Fruit fly (Drosophila melanogaster) whole organism, embryonic: ENCODE measurements around the gene CG15461.
A peak's percentile ranks its signal among the peaks of the same experiment; 100 is the strongest.

Experiments
- CG11723 ChIP-seq: fragments of 200-800 bp; sonication (Bioruptor generic); optimal IDR thresholded peaks from 2 replicates; lab custom pipeline; 2017; ENCODE audit warnings: missing biosample characterization, mild to moderate bottlenecking, missing genetic modification characterization
- CG13424 ChIP-seq: fragments of 200-800 bp; sonication (Bioruptor generic); optimal IDR thresholded peaks from 2 replicates; lab custom pipeline; 2019; ENCODE audit warnings: missing biosample characterization, mild to moderate bottlenecking, missing genetic modification characterization, moderate library complexity
- CG14050 ChIP-seq: fragments of 200-800 bp; sonication (Bioruptor generic); IDR thresholded peaks from 3 replicates; pipeline ENCODE4 v1.3.6; 2022; ENCODE audit warnings: missing biosample characterization, missing genetic modification characterization
- CG14667 ChIP-seq: fragments of 200-800 bp; sonication (Bioruptor generic); IDR thresholded peaks from 2 replicates; pipeline ENCODE4 v1.3.6; 2022; ENCODE audit warnings: missing biosample characterization, missing genetic modification characterization
- CG15479 ChIP-seq: fragments of 200-800 bp; sonication (Bioruptor generic); optimal IDR thresholded peaks from 3 replicates; lab custom pipeline; 2019; ENCODE audit warnings: missing biosample characterization, mild to moderate bottlenecking, missing genetic modification characterization, moderate library complexity
- CG17568 ChIP-seq: fragments of 200-800 bp; sonication (Bioruptor generic); optimal IDR thresholded peaks from 2 replicates; lab custom pipeline; 2018; ENCODE audit warnings: missing biosample characterization, mild to moderate bottlenecking, missing genetic modification characterization, moderate library complexity
- CG2120 ChIP-seq: fragments of 200-800 bp; sonication (Bioruptor generic); optimal IDR thresholded peaks from 3 replicates; lab custom pipeline; 2016; ENCODE audit warnings: missing biosample characterization, missing genetic modification characterization
- CG2678 ChIP-seq: fragments of 200-800 bp; sonication (Bioruptor generic); optimal IDR thresholded peaks from 3 replicates; lab custom pipeline; 2019; ENCODE audit warnings: missing biosample characterization, mild to moderate bottlenecking, missing genetic modification characterization, moderate library complexity
- CG2712 ChIP-seq: fragments of 200-800 bp; optimal IDR thresholded peaks from 3 replicates; lab custom pipeline; 2019; ENCODE audit warnings: missing biosample characterization, mild to moderate bottlenecking, missing genetic modification characterization, moderate library complexity
- CG31388 ChIP-seq: fragments of 200-800 bp; sonication (Bioruptor generic); optimal IDR thresholded peaks from 2 replicates; lab custom pipeline; 2016; ENCODE audit warnings: missing biosample characterization, missing genetic modification characterization
- CG3407 ChIP-seq: fragments of 200-800 bp; sonication (Bioruptor generic); optimal IDR thresholded peaks from 2 replicates; lab custom pipeline; 2018; ENCODE audit warnings: missing biosample characterization, mild to moderate bottlenecking, missing genetic modification characterization
- CG42726 ChIP-seq: fragments of 200-800 bp; sonication (Bioruptor generic); IDR thresholded peaks from 2 replicates; pipeline ENCODE4 v1.3.6; 2022; ENCODE audit warnings: missing biosample characterization, missing genetic modification characterization; ENCODE audit not compliant: partially characterized antibody
- CG4707 ChIP-seq: fragments of 200-800 bp; sonication (Bioruptor generic); optimal IDR thresholded peaks from 2 replicates; lab custom pipeline; 2018; ENCODE audit warnings: missing biosample characterization, mild to moderate bottlenecking, missing genetic modification characterization, moderate library complexity
- CG5245 ChIP-seq: fragments of 200-800 bp; sonication (Bioruptor generic); optimal IDR thresholded peaks from 3 replicates; lab custom pipeline; 2016; ENCODE audit warnings: missing biosample characterization, missing genetic modification characterization
- CG7987 ChIP-seq: fragments of 200-800 bp; sonication (Bioruptor generic); optimal IDR thresholded peaks from 2 replicates; lab custom pipeline; 2018; ENCODE audit warnings: missing biosample characterization, mild to moderate bottlenecking, missing genetic modification characterization, moderate library complexity
- CG9932 ChIP-seq: fragments of 200-800 bp; sonication (Bioruptor generic); IDR thresholded peaks from 2 replicates; pipeline ENCODE4 v1.3.6; 2022; ENCODE audit warnings: missing biosample characterization, missing genetic modification characterization
- Deaf1 ChIP-seq: fragments of 200-800 bp; optimal IDR thresholded peaks from 3 replicates; lab custom pipeline; 2019; ENCODE audit warnings: missing biosample characterization, mild to moderate bottlenecking, missing genetic modification characterization, moderate library complexity
- Dref ChIP-seq: fragments of 200-800 bp; sonication (Bioruptor generic); IDR thresholded peaks from 2 replicates; pipeline ENCODE4 v1.3.6; 2022; ENCODE audit warnings: missing biosample characterization, missing genetic modification characterization
- Drgx ChIP-seq: fragments of 200-800 bp; sonication (Bioruptor generic); IDR thresholded peaks from 2 replicates; pipeline ENCODE4 v1.3.6; 2022; ENCODE audit warnings: missing biosample characterization, missing genetic modification characterization
- Gug ChIP-seq: fragments of 200-800 bp; sonication (Bioruptor generic); IDR thresholded peaks from 4 replicates; pipeline ENCODE4 v1.3.6; 2022; ENCODE audit warnings: missing biosample characterization, missing genetic modification characterization
- HmgZ ChIP-seq: fragments of 200-800 bp; sonication (Bioruptor generic); optimal IDR thresholded peaks from 2 replicates; lab custom pipeline; 2018; ENCODE audit warnings: missing biosample characterization, mild to moderate bottlenecking, missing genetic modification characterization
- Hsf ChIP-seq: fragments of 200-800 bp; sonication (Bioruptor generic); optimal IDR thresholded peaks from 3 replicates; lab custom pipeline; 2016; ENCODE audit warnings: missing biosample characterization, missing genetic modification characterization
- Max ChIP-seq: fragments of 200-800 bp; sonication (Bioruptor generic); optimal IDR thresholded peaks from 2 replicates; lab custom pipeline; 2016; ENCODE audit warnings: missing biosample characterization, mild to moderate bottlenecking, missing genetic modification characterization
- Mes4 ChIP-seq: fragments of 200-800 bp; sonication (Bioruptor generic); optimal IDR thresholded peaks from 2 replicates; lab custom pipeline; 2016; ENCODE audit warnings: missing biosample characterization, missing genetic modification characterization
- Mrtf ChIP-seq: fragments of 200-800 bp; sonication (Bioruptor generic); IDR thresholded peaks from 3 replicates; pipeline ENCODE4 v1.3.6; 2022; ENCODE audit warnings: missing biosample characterization, missing genetic modification characterization
- NC2β ChIP-seq: fragments of 200-800 bp; sonication (Bioruptor generic); optimal IDR thresholded peaks from 2 replicates; lab custom pipeline; 2016; ENCODE audit warnings: missing biosample characterization, missing genetic modification characterization
- NfI ChIP-seq: fragments of 200-800 bp; sonication (Bioruptor generic); optimal IDR thresholded peaks from 3 replicates; lab custom pipeline; 2018; ENCODE audit warnings: missing biosample characterization, mild to moderate bottlenecking, missing genetic modification characterization, moderate library complexity
- Optix ChIP-seq: fragments of 200-800 bp; sonication (Bioruptor generic); IDR thresholded peaks from 3 replicates; pipeline ENCODE4 v1.3.6; 2022; ENCODE audit warnings: missing biosample characterization, missing genetic modification characterization
- Ptx1 ChIP-seq: fragments of 200-800 bp; sonication (Bioruptor generic); IDR thresholded peaks from 2 replicates; pipeline ENCODE4 v1.3.6; 2022; ENCODE audit warnings: missing biosample characterization, missing genetic modification characterization
- Sry-β ChIP-seq: fragments of 200-800 bp; sonication (Bioruptor generic); optimal IDR thresholded peaks from 2 replicates; lab custom pipeline; 2018; ENCODE audit warnings: missing biosample characterization, mild to moderate bottlenecking, missing genetic modification characterization, moderate library complexity
- Trl ChIP-seq, 3 experiments: fragments of >200 bp in 2 of 3; fragments of 200-800 bp in 1 of 3; sonication (Bioruptor generic) in 1 of 3; optimal IDR thresholded peaks; 2 replicates in 1 of 3; 3 replicates in 2 of 3; lab custom pipeline; 2016 to 2017; ENCODE audit warnings: missing biosample characterization in 1 of 3, missing genetic modification characterization in 1 of 3
- Usf ChIP-seq: fragments of 200-800 bp; sonication (Bioruptor generic); optimal IDR thresholded peaks from 2 replicates; lab custom pipeline; 2017; ENCODE audit warnings: missing genotype, missing biosample characterization, missing genetic modification characterization
- Xrp1 ChIP-seq: fragments of 200-800 bp; sonication (Bioruptor generic); IDR thresholded peaks from 2 replicates; pipeline ENCODE4 v1.3.6; 2022; ENCODE audit warnings: missing biosample characterization, missing genetic modification characterization
- ara ChIP-seq: fragments of 200-800 bp; sonication (Bioruptor generic); IDR thresholded peaks from 2 replicates; pipeline ENCODE4 v1.3.6; 2022; ENCODE audit warnings: missing biosample characterization, missing genetic modification characterization
- chif ChIP-seq, 2 experiments: fragments of 200-800 bp; sonication (Bioruptor generic); optimal IDR thresholded peaks; 3 replicates each; lab custom pipeline; 2016; ENCODE audit warnings: missing biosample characterization in 2 of 2, missing genetic modification characterization in 2 of 2
- da ChIP-seq: fragments of 200-800 bp; sonication (Bioruptor generic); optimal IDR thresholded peaks from 2 replicates; lab custom pipeline; 2016; ENCODE audit warnings: missing biosample characterization, missing genetic modification characterization
- dmrt11E ChIP-seq: fragments of 200-800 bp; sonication (Bioruptor generic); optimal IDR thresholded peaks from 3 replicates; lab custom pipeline; 2018; ENCODE audit warnings: missing biosample characterization, mild to moderate bottlenecking, missing genetic modification characterization, moderate library complexity
- dmrt99B ChIP-seq: fragments of 200-800 bp; sonication (Bioruptor generic); optimal IDR thresholded peaks from 2 replicates; lab custom pipeline; 2018; ENCODE audit warnings: missing biosample characterization, mild to moderate bottlenecking, missing genetic modification characterization, moderate library complexity
- eve ChIP-seq, 2 experiments: fragments of >200 bp; optimal IDR thresholded peaks; 2 replicates each; lab custom pipeline; 2017; ENCODE audit warnings: missing biosample characterization in 2 of 2, missing genetic modification characterization in 2 of 2
- ftz-f1 ChIP-seq: fragments of 200-800 bp; sonication (Bioruptor generic); optimal IDR thresholded peaks from 2 replicates; lab custom pipeline; 2016; ENCODE audit warnings: missing biosample characterization, missing genetic modification characterization
- gem ChIP-seq: fragments of 200-800 bp; sonication (Bioruptor generic); optimal IDR thresholded peaks from 2 replicates; lab custom pipeline; 2019; ENCODE audit warnings: missing biosample characterization, mild to moderate bottlenecking, missing genetic modification characterization, moderate library complexity
- gro ChIP-seq: fragments of 200-800 bp; sonication (Bioruptor generic); optimal IDR thresholded peaks from 2 replicates; lab custom pipeline; 2016; ENCODE audit warnings: missing biosample characterization, missing genetic modification characterization
- kni ChIP-seq: fragments of 200-800 bp; sonication (Bioruptor generic); optimal IDR thresholded peaks from 3 replicates; lab custom pipeline; 2017; ENCODE audit warnings: mild to moderate bottlenecking, missing biosample characterization, missing genetic modification reagents, missing genetic modification characterization
- pb ChIP-seq: fragments of 200-800 bp; sonication (Bioruptor generic); optimal IDR thresholded peaks from 3 replicates; lab custom pipeline; 2016; ENCODE audit warnings: missing biosample characterization, missing genetic modification characterization
- phol ChIP-seq: fragments of 200-800 bp; sonication (Bioruptor generic); optimal IDR thresholded peaks from 3 replicates; lab custom pipeline; 2018; ENCODE audit warnings: missing biosample characterization, mild to moderate bottlenecking, missing genetic modification characterization, moderate library complexity
- sd ChIP-seq: fragments of 200-800 bp; sonication (Bioruptor generic); optimal IDR thresholded peaks from 3 replicates; lab custom pipeline; 2018; ENCODE audit warnings: missing biosample characterization, mild to moderate bottlenecking, missing genetic modification characterization, moderate library complexity
- sisA ChIP-seq: fragments of 200-800 bp; sonication (Bioruptor generic); IDR thresholded peaks from 2 replicates; pipeline ENCODE4 v1.3.6; 2022; ENCODE audit warnings: missing biosample characterization, missing genetic modification characterization
- stc ChIP-seq: fragments of 200-800 bp; sonication (Bioruptor generic); IDR thresholded peaks from 2 replicates; pipeline ENCODE4 v1.3.6; 2022; ENCODE audit warnings: missing biosample characterization, missing genetic modification characterization
- tx ChIP-seq: fragments of 200-800 bp; sonication (Bioruptor generic); optimal IDR thresholded peaks from 2 replicates; lab custom pipeline; 2016; ENCODE audit warnings: missing biosample characterization, missing genetic modification characterization
- zf30C ChIP-seq: fragments of 200-800 bp; sonication (Bioruptor generic); optimal IDR thresholded peaks from 3 replicates; lab custom pipeline; 2018; ENCODE audit warnings: missing biosample characterization, mild to moderate bottlenecking, missing genetic modification characterization

The CG15461 gene

DNA sequence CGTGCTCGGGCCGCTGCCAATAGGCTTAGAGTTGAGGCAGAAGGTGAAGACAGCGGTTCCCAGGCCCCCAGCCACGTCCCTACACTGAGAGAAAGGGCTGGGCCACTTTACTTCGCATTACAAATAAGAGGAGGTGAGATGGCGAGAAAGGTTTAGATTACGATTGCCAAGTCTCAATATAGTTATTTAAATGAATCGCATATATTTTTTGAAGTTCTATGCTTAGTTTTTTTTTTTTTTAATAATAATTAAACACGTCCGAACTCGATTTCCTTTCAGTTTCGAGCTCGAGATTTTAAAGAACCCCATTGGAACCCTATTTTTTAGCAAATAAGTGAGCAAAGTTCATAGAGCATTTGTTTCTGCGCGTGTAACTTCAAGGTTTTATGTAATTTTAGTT, 21.8 kb downstream of the CG15461 start (continued):
- TF ChIP-seq CG13424 (peak; percentile 53), gro (no peak), CG7987 (no peak), CG14667 (0 out of 2 replicates have a peak, but pooled peaks have one; percentile 8), zf30C (peak; percentile 30), HmgZ (tag; lab: Kevin White, UChicago) (no peak), Usf (GFP tag; lab: Kevin White, UChicago) (no peak), kni (GFP tag; lab: Kevin White, UChicago) (no peak), CG2712 (tag; lab: Kevin White, UChicago) (peak; percentile 47), CG4707 (GFP tag; lab: Kevin White, UChicago) (no peak), Trl (optimal IDR thresholded peaks at IDR 0.05; lab: Kevin White, UChicago) (no peak), Trl (GFP tag; optimal IDR thresholded peaks at IDR 0.05; lab: Kevin White, UChicago) (no peak), ftz-f1 (GFP tag; lab: Kevin White, UChicago) (no peak), Dref (GFP tag; lab: Robert Waterston, UW) (no peak), eve (GFP tag; optimal IDR thresholded peaks at IDR 0.05; lab: Kevin White, UChicago) (peak in 1 of 2 experiments; percentile 59), CG42726 (no peak), chif (GFP tag; optimal IDR thresholded peaks at IDR 0.05; lab: Kevin White, UChicago) (peak; percentile 36 to 41), sisA (GFP tag; lab: Robert Waterston, UW) (peak; percentile 55), Gug (peak; percentile 46; the same call in 1 of the 4 replicates), Mes4 (peak; percentile 21), NC2β (GFP tag; lab: Kevin White, UChicago) (peak; percentile 30), dmrt11E (tag; lab: Kevin White, UChicago) (peak; percentile 24), da (no peak), ara (GFP tag; lab: Robert Waterston, UW) (peak; percentile 14; the same call in 1 of the 2 replicates), Sry-β (GFP tag; lab: Kevin White, UChicago) (no peak), NfI (GFP tag; lab: Kevin White, UChicago) (peak; percentile 49), Xrp1 (GFP tag; lab: Robert Waterston, UW) (peak; percentile 60), CG15479 (no peak), Optix (GFP tag; lab: Robert Waterston, UW) (0 out of 3 replicates have a peak, but pooled peaks have one; percentile 10), Max (GFP tag; lab: Kevin White, UChicago) (peak; percentile 27), stc (GFP tag; lab: Robert Waterston, UW) (0 out of 2 replicates have a peak, but pooled peaks have one; percentile 33), CG9932 (peak; percentile 33; the same call in 1 of the 2 replicates), CG31388 (GFP tag; lab: Kevin White, UChicago) (no peak), CG3407 (GFP tag; lab: Kevin White, UChicago) (peak; percentile 9), Ptx1 (peak; percentile 64), Hsf (GFP tag; lab: Kevin White, UChicago) (peak; percentile 29), CG17568 (GFP tag; lab: Kevin White, UChicago) (no peak), dmrt99B (peak; percentile 67), phol (tag; lab: Kevin White, UChicago) (peak; percentile 63), CG14050 (GFP tag; lab: Robert Waterston, UW) (0 out of 3 replicates have a peak, but pooled peaks have one; percentile 14), Deaf1 (tag; lab: Kevin White, UChicago) (no peak), CG2120 (peak; percentile 51), gem (tag; lab: Kevin White, UChicago) (peak; percentile 68), CG11723 (peak; percentile 3), Drgx (GFP tag; lab: Robert Waterston, UW) (peak; percentile 61; the same call in 1 of the 2 replicates), sd (no peak), tx (GFP tag; lab: Kevin White, UChicago) (no peak), CG5245 (peak; percentile 14), pb (no peak), Mrtf (GFP tag; lab: Robert Waterston, UW) (0 out of 3 replicates have a peak, but pooled peaks have one; percentile 34), CG2678 (tag; lab: Kevin White, UChicago) (peak; percentile 62)
